Fruit fly (Drosophila melanogaster) whole organism, pupa: Measurements from ENCODE around the gene CG7646.

ENCODE experiments used
- CG10348 ChIP-seq: fragments of 200-800 bp; sonication (Bioruptor generic); IDR thresholded peaks from 2 replicates; pipeline ENCODE4 v1.3.6; 2022; ENCODE audit warnings: missing biosample characterization, missing genetic modification characterization
- CG12605 ChIP-seq: fragments of 200-800 bp; sonication (Bioruptor generic); IDR thresholded peaks from 2 replicates; pipeline ENCODE4 v1.3.6; 2022; ENCODE audit warnings: missing biosample characterization, missing genetic modification characterization
- CG13204 ChIP-seq: fragments of 200-800 bp; sonication (Bioruptor generic); optimal IDR thresholded peaks from 2 replicates; lab custom pipeline; 2018; ENCODE audit warnings: missing biosample characterization, mild to moderate bottlenecking, missing genetic modification characterization, moderate library complexity
- CG14655 ChIP-seq: fragments of 200-800 bp; sonication (Bioruptor generic); optimal IDR thresholded peaks from 3 replicates; lab custom pipeline; 2017; ENCODE audit warnings: mild to moderate bottlenecking, missing biosample characterization, missing genetic modification reagents, missing genetic modification characterization
- CG15710 ChIP-seq: fragments of 200-800 bp; sonication (Bioruptor generic); optimal IDR thresholded peaks from 2 replicates; lab custom pipeline; 2018; ENCODE audit warnings: missing biosample characterization, mild to moderate bottlenecking, missing genetic modification characterization, moderate library complexity
- CG17806 ChIP-seq: fragments of 200-800 bp; sonication (Bioruptor generic); optimal IDR thresholded peaks from 2 replicates; lab custom pipeline; 2018; ENCODE audit warnings: missing biosample characterization, mild to moderate bottlenecking, missing genetic modification characterization, moderate library complexity
- CG32121 ChIP-seq: fragments of 200-800 bp; sonication (Bioruptor generic); IDR thresholded peaks from 2 replicates; pipeline ENCODE4 v1.3.6; 2022; ENCODE audit warnings: missing biosample characterization, missing genetic modification characterization
- CG34367 ChIP-seq: fragments of 200-800 bp; sonication (Bioruptor generic); optimal IDR thresholded peaks from 2 replicates; lab custom pipeline; 2018; ENCODE audit warnings: missing biosample characterization, mild to moderate bottlenecking, missing genetic modification characterization
- CG4496 ChIP-seq: fragments of 200-800 bp; sonication (Bioruptor generic); IDR thresholded peaks from 3 replicates; pipeline ENCODE4 v1.3.6; 2022; ENCODE audit warnings: missing biosample characterization, missing genetic modification characterization
- CG8159 ChIP-seq: fragments of 200-800 bp; sonication (Bioruptor generic); optimal IDR thresholded peaks from 3 replicates; lab custom pipeline; 2018; ENCODE audit warnings: missing biosample characterization, mild to moderate bottlenecking, missing genetic modification characterization, moderate library complexity
- CG8301 ChIP-seq: fragments of 200-800 bp; sonication (Bioruptor generic); optimal IDR thresholded peaks from 2 replicates; lab custom pipeline; 2018; ENCODE audit warnings: missing biosample characterization, mild to moderate bottlenecking, missing genetic modification characterization
- CG9948 ChIP-seq: fragments of 200-800 bp; sonication (Bioruptor generic); optimal IDR thresholded peaks from 2 replicates; lab custom pipeline; 2018; ENCODE audit warnings: missing biosample characterization, mild to moderate bottlenecking, missing genetic modification characterization, moderate library complexity
- D1 ChIP-seq: fragments of 200-800 bp; sonication (Bioruptor generic); optimal IDR thresholded peaks from 2 replicates; lab custom pipeline; 2018; ENCODE audit warnings: missing biosample characterization, mild to moderate bottlenecking, missing genetic modification characterization, moderate library complexity
- EcR ChIP-seq: fragments of 200-800 bp; sonication (Bioruptor generic); optimal IDR thresholded peaks from 3 replicates; lab custom pipeline; 2019; ENCODE audit warnings: missing biosample characterization, missing genetic modification characterization, mild to moderate bottlenecking, moderate library complexity, missing genetic modification reagents
- Ets98B ChIP-seq: fragments of 200-800 bp; sonication (Bioruptor generic); IDR thresholded peaks from 2 replicates; pipeline ENCODE4 v1.3.6; 2022; ENCODE audit warnings: missing biosample characterization, missing genetic modification characterization
- Pif1A ChIP-seq: fragments of 200-800 bp; sonication (Bioruptor generic); optimal IDR thresholded peaks from 3 replicates; lab custom pipeline; 2016; ENCODE audit warnings: missing biosample characterization, missing genetic modification characterization
- Pif1B ChIP-seq: fragments of 200-800 bp; sonication (Bioruptor generic); optimal IDR thresholded peaks from 3 replicates; lab custom pipeline; 2016; ENCODE audit warnings: missing biosample characterization, missing genetic modification characterization
- Snoo ChIP-seq: fragments of 200-800 bp; sonication (Bioruptor generic); optimal IDR thresholded peaks from 3 replicates; lab custom pipeline; 2017; ENCODE audit warnings: missing biosample characterization, mild to moderate bottlenecking, missing genetic modification characterization, inconsistent platforms
- fd96Ca ChIP-seq: fragments of 200-800 bp; sonication (Bioruptor generic); IDR thresholded peaks from 3 replicates; pipeline ENCODE4 v1.3.6; 2022; ENCODE audit warnings: missing biosample characterization, missing genetic modification characterization
- gl ChIP-seq: fragments of 200-800 bp; sonication (Bioruptor generic); optimal IDR thresholded peaks from 2 replicates; lab custom pipeline; 2018; ENCODE audit warnings: missing biosample characterization, mild to moderate bottlenecking, missing genetic modification characterization
- rn ChIP-seq: fragments of 200-800 bp; sonication (Bioruptor generic); IDR thresholded peaks from 2 replicates; pipeline ENCODE4 v1.3.6; 2022; ENCODE audit warnings: missing biosample characterization, missing genetic modification characterization

CG7646 gene

DNA sequence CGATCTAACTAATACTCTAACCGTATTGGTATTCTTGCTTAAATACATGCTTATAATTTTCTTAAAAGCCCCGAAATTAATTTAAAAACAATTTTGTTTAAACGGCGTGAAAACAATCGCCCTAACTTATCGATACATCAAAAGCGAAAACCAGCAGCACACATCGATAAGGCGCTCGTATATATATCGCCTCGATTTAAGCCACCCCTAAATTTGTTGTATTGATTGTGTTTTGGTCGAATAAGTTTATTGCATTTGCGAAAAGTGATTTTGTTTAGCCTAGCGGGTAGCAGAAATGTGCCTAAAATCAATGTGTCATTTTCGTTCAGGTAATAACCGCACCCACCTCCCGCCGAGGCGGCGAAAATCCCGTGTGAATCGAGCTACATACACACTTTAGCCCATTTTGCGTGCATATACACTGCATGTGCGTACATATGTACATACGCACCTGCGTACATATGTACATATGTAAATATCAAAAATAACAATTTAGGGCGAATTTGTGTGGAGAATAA is at the start of gene CG7646, which contains the start of gene Nca:
Gene CG7646, plus strand, starts transcription at position 174 of the 518 bp plus-strand sequence.
Gene Nca, plus strand, starts transcription at position 174 of the 518 bp plus-strand sequence.
- TF ChIP-seq CG14655 (GFP tag; lab: Kevin White, UChicago) = no peak
- peak; percentile 69 for TF ChIP-seq D1

dm6 chr3L:19945469-19945868 is 46.2 kb upstream of the CG7646 start:
- no peak for TF ChIP-seq CG8159 (tag; lab: Kevin White, UChicago)
- TF ChIP-seq rn (GFP tag; lab: Robert Waterston, UW) = no peak
- no peak for TF ChIP-seq Pif1A
- TF ChIP-seq CG32121 = no peak

DNA sequence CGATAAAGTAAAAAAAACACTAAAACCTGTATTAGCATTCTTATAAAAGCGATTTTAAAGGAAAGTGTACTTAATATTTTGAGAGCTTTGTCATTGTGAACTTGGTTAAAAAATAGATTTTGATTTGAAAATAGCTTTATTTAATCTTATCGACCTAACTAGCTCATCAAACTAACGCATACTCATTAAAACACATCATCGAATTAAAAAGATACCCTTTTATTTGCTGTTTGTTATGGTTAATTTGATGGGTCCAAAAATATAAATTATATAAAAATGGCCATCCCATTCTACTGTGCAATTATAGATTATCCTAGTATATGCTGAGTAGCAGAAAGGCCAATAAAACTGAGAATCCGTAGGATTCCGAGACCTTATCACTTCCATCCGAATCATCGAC is 40.7 kb upstream of the CG7646 start, which contains the start of gene CG32219:
Gene CG32219, minus strand, starts transcription at position 101 of the 400 bp plus-strand sequence.
- TF ChIP-seq CG10348 (GFP tag; lab: Robert Waterston, UW) = no peak
- no peak for TF ChIP-seq CG17806
- TF ChIP-seq CG15710 (tag; lab: Kevin White, UChicago) = no peak
- no peak for TF ChIP-seq Pif1A
- TF ChIP-seq CG34367 (tag; lab: Kevin White, UChicago) = no peak
- no peak for TF ChIP-seq CG13204 (GFP tag; lab: Kevin White, UChicago)
- TF ChIP-seq EcR = no peak
- TF ChIP-seq gl (tag; lab: Kevin White, UChicago) = no peak
- TF ChIP-seq CG32121 = no peak
- TF ChIP-seq CG4496 (GFP tag; lab: Robert Waterston, UW) = no peak
- TF ChIP-seq fd96Ca = no peak
- no peak for TF ChIP-seq CG14655 (GFP tag; lab: Kevin White, UChicago)

dm6 chr3L:19951868-19952267 is 39.8 kb upstream of the CG7646 start, which contains the start of gene CG34258:
CG34258 (minus strand) TSS chr3L:19951968.
- TF ChIP-seq CG17806 (no peak), CG32121 (no peak), CG13204 (GFP tag; lab: Kevin White, UChicago) (no peak), CG15710 (tag; lab: Kevin White, UChicago) (no peak), fd96Ca (no peak), Pif1B (GFP tag; lab: Kevin White, UChicago) (no peak), CG12605 (no peak), CG10348 (GFP tag; lab: Robert Waterston, UW) (no peak)

DNA sequence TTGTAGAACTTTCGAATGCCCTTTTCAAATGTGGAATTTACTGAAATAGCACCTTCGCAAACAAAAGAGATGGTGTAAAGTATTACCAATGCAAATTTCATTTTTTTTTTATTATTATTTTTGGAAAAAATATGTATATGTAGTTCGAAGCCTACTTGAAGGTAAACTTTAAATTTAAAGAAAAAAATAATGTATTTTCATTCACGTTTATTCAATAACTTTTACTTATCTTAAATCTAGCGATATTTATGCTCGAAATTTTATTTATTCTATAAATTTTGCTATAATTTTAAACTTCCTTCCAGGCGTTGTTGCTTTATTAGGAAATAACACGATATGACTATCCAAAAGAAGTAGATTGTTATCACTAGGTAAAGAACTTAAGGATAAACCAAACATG is 39.0 kb upstream of the CG7646 start, which contains the start of gene CG33710:
Gene CG33710, minus strand, starts transcription at position 101 of the 400 bp plus-strand sequence.
- TF ChIP-seq Pif1A (no peak), CG4496 (GFP tag; lab: Robert Waterston, UW) (no peak), rn (GFP tag; lab: Robert Waterston, UW) (no peak), CG8301 (tag; lab: Kevin White, UChicago) (no peak), Snoo (tag; lab: Kevin White, UChicago) (no peak), CG14655 (GFP tag; lab: Kevin White, UChicago) (no peak), CG13204 (GFP tag; lab: Kevin White, UChicago) (no peak), Ets98B (GFP tag; lab: Robert Waterston, UW) (no peak), EcR (no peak), CG12605 (no peak), CG32121 (no peak)

- TF ChIP-seq CG10348 (GFP tag; lab: Robert Waterston, UW) (no peak), gl (tag; lab: Kevin White, UChicago) (no peak), CG8159 (tag; lab: Kevin White, UChicago) (no peak), CG34367 (tag; lab: Kevin White, UChicago) (no peak), CG4496 (GFP tag; lab: Robert Waterston, UW) (no peak)
- TF ChIP-seq, all 21 proteins: peak for 0
Observed at dm6 chr3L:19953612-19954011, 38.1 kb upstream of the CG7646 start, which contains the start of gene CG42655. CG42655 (minus strand) TSS chr3L:19953712.

DNA sequence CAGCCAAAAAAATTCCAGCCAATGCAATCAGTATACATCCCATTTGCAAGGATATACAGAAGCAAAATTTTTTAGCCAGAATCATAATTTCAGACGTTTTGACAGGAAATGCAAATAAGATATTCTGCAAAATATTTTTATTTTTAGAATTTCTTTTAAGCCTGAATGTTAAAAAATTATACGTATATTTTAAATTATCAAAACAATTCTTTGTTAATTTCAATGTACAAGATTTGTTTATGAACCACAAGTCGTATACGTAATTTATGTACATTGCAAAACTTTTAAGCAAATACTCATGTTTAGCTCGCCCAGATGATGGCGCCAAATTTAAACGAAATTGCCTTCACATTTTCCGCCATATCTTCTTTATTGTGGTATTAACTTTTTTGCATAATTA is 37.3 kb upstream of the CG7646 start, which contains the start of gene CG42654:
Gene CG42654, minus strand, starts transcription at position 101 of the 400 bp plus-strand sequence.
- TF ChIP-seq D1 = no peak
- no peak for TF ChIP-seq Pif1B (GFP tag; lab: Kevin White, UChicago)
- no peak for TF ChIP-seq CG8301 (tag; lab: Kevin White, UChicago)

DNA sequence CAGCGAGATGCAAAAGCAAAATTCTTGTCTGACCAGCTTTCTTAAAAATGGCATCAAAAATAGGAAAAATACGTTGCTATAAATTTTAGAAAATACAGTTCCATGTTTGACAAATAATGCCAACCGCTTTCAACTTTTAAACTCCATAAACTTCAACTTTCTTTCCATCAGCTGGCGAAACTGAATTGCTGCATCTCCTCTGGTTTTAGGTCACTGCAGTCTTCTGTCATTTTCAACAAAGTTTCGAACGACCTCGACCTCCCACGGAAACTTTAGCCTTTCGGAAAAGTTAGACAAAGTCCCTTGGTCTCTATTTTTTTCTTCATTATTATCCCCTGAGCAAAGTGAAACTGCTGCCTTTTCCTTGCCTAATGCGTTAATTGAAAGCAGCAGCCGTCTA is 36.0 kb upstream of the CG7646 start, which contains the start of gene CG42263:
Gene CG42263, minus strand, starts transcription at position 101 of the 400 bp plus-strand sequence.
- no peak for TF ChIP-seq CG14655 (GFP tag; lab: Kevin White, UChicago)
- no peak for TF ChIP-seq CG17806
- no peak for TF ChIP-seq Pif1B (GFP tag; lab: Kevin White, UChicago)
- no peak for TF ChIP-seq CG15710 (tag; lab: Kevin White, UChicago)
- TF ChIP-seq CG32121 = no peak
- TF ChIP-seq rn (GFP tag; lab: Robert Waterston, UW) = no peak
- no peak for TF ChIP-seq CG8301 (tag; lab: Kevin White, UChicago)
- no peak for TF ChIP-seq CG13204 (GFP tag; lab: Kevin White, UChicago)
- no peak for TF ChIP-seq CG8159 (tag; lab: Kevin White, UChicago)
- TF ChIP-seq CG4496 (GFP tag; lab: Robert Waterston, UW) = no peak
- TF ChIP-seq gl (tag; lab: Kevin White, UChicago) = no peak
- no peak for TF ChIP-seq fd96Ca
- no peak for TF ChIP-seq CG10348 (GFP tag; lab: Robert Waterston, UW)
- no peak for TF ChIP-seq Ets98B (GFP tag; lab: Robert Waterston, UW)
- TF ChIP-seq CG9948 (tag; lab: Kevin White, UChicago) = no peak
- TF ChIP-seq EcR = no peak
- TF ChIP-seq Snoo (tag; lab: Kevin White, UChicago) = no peak
